Worm (Caenorhabditis elegans): ENCODE results near the gene ZK892.6.

ce11 chrII:9994679-9995078 lies 14.8 kb upstream of the ZK892.6 start:
- TF ChIP-seq flt-1 (GFP tag; IDR thresholded peaks at IDR 0.05) (no peak), med-1 (GFP tag; optimal IDR thresholded peaks at IDR 0.05; ENCODE audit: insufficient read depth) (no peak), cog-1 (tag; optimal IDR thresholded peaks at IDR 0.05) (no peak), ztf-29 (GFP tag; IDR thresholded peaks at IDR 0.05) (no peak)
